Worm (Caenorhabditis elegans) whole organism, young adult: Measurements from ENCODE around the gene F41E7.9.

Source experiments
- F33H1.4 ChIP-seq: fragments of 200-800 bp; sonication (Bioruptor generic); IDR thresholded peaks from 2 replicates; pipeline ENCODE4 v1.3.6; 2022; ENCODE audit warnings: missing genetic modification reagents, missing genetic modification characterization, missing compliant biosample characterization
- atf-7 ChIP-seq: sonication (generic microtip); optimal IDR thresholded peaks from 2 replicates; lab custom pipeline; 2017; ENCODE audit warnings: mild to moderate bottlenecking, missing genetic modification characterization, missing compliant biosample characterization
- ceh-100 ChIP-seq: fragments of 200-800 bp; sonication (Bioruptor generic); IDR thresholded peaks from 2 replicates; pipeline ENCODE4 v1.3.6; 2022; ENCODE audit warnings: missing genetic modification reagents, missing genetic modification characterization, missing compliant biosample characterization
- ets-4 ChIP-seq: fragments of 200-800 bp; sonication (Bioruptor generic); optimal IDR thresholded peaks from 2 replicates; lab custom pipeline; 2018; ENCODE audit warnings: mild to moderate bottlenecking, missing genetic modification characterization, missing compliant biosample characterization
- let-526 ChIP-seq: fragments of 200-800 bp; sonication (Bioruptor generic); IDR thresholded peaks from 2 replicates; pipeline ENCODE4 v1.3.6; 2022; ENCODE audit warnings: missing genetic modification reagents, missing genetic modification characterization, missing compliant biosample characterization
- snpc-1.1 ChIP-seq: sonication (generic microtip); optimal IDR thresholded peaks from 2 replicates; lab custom pipeline; 2017; ENCODE audit warnings: missing genetic modification characterization, mild to moderate bottlenecking, missing compliant biosample characterization, antibody characterized with exemption, moderate library complexity, missing genotype, missing genetic modification reagents; ENCODE audit not compliant: insufficient read depth
- snpc-1.3 ChIP-seq: sonication (generic microtip); optimal IDR thresholded peaks from 2 replicates; lab custom pipeline; 2017; ENCODE audit warnings: missing genetic modification characterization, mild to moderate bottlenecking, missing compliant biosample characterization, antibody characterized with exemption, moderate library complexity, missing genotype, missing genetic modification reagents; ENCODE audit not compliant: insufficient read depth
- sptf-2 ChIP-seq: fragments of 200-800 bp; sonication (Bioruptor generic); optimal IDR thresholded peaks from 2 replicates; lab custom pipeline; 2018; ENCODE audit warnings: mild to moderate bottlenecking, missing genetic modification characterization, missing compliant biosample characterization
- unc-130 ChIP-seq: sonication (generic microtip); optimal IDR thresholded peaks from 2 replicates; lab custom pipeline; 2016; ENCODE audit warnings: missing genetic modification reagents, missing genetic modification characterization, missing compliant biosample characterization
- unc-62 ChIP-seq: fragments of 150-350 bp; optimal IDR thresholded peaks from 2 replicates; lab custom pipeline; 2014; ENCODE audit warnings: missing biosample characterization, missing genetic modification reagents, missing genetic modification characterization

- TF ChIP-seq let-526 (GFP tag; lab: Robert Waterston, UW), result no peak
- TF ChIP-seq unc-62 (GFP tag; lab: Kevin White, UChicago), result no peak
- no peak for TF ChIP-seq ceh-100 (GFP tag; lab: Robert Waterston, UW)
- no peak for TF ChIP-seq ets-4 (GFP tag; lab: Kevin White, UChicago)
- no peak for TF ChIP-seq F33H1.4
- no peak for TF ChIP-seq snpc-1.1 (tag; lab: Kevin White, UChicago)
- no peak for TF ChIP-seq unc-130
- TF ChIP-seq atf-7, result no peak
- TF ChIP-seq sptf-2 (GFP tag; lab: Kevin White, UChicago), result no peak
- TF ChIP-seq snpc-1.3 (tag; lab: Kevin White, UChicago), result no peak
These were observed 5.4 kb downstream of the F41E7.9 start, which contains the start of gene F41E7.6 for ce11 chrX:10310366-10310765.
